Worm (Caenorhabditis elegans) whole organism, L4 larva: ENCODE data around the gene orc-2.
A peak's percentile ranks its signal among the peaks of the same experiment; 100 is the strongest.

Experiments
- D1046.2 ChIP-seq: fragments of 200-800 bp; sonication (Bioruptor generic); IDR thresholded peaks from 2 replicates; pipeline ENCODE4 v1.3.6; 2022; ENCODE audit warnings: missing genetic modification characterization, missing compliant biosample characterization
- F26F4.8 ChIP-seq: fragments of 200-800 bp; sonication (Bioruptor generic); conservative IDR thresholded peaks from 2 replicates; pipeline ENCODE4 v1.3.6; 2022; ENCODE audit warnings: missing genetic modification characterization, missing compliant biosample characterization
- F44E2.7 ChIP-seq: fragments of 200-800 bp; sonication (Bioruptor generic); IDR thresholded peaks from 2 replicates; pipeline ENCODE4 v2.1.2; 2022; ENCODE audit warnings: missing genetic modification characterization, missing compliant biosample characterization
- R02D3.7 ChIP-seq: fragments of 150-350 bp; sonication (generic microtip); optimal IDR thresholded peaks from 3 replicates; lab custom pipeline; 2014; ENCODE audit warnings: missing biosample characterization, missing genetic modification characterization
- Y5F2A.4 ChIP-seq: fragments of 200-800 bp; sonication (Bioruptor generic); optimal IDR thresholded peaks from 2 replicates; lab custom pipeline; 2018; ENCODE audit warnings: mild to moderate bottlenecking, missing genetic modification characterization, missing compliant biosample characterization
- ZK337.2 ChIP-seq: fragments of 200-800 bp; sonication (Bioruptor generic); IDR thresholded peaks from 2 replicates; pipeline ENCODE4 v1.3.6; 2022; ENCODE audit warnings: missing genetic modification reagents, missing genetic modification characterization, missing compliant biosample characterization
- aly-2 ChIP-seq: sonication (generic microtip); optimal IDR thresholded peaks from 2 replicates; lab custom pipeline; 2018; ENCODE audit warnings: missing biosample characterization, missing genetic modification characterization
- arid-1 ChIP-seq: fragments of 200-800 bp; sonication (Bioruptor generic); conservative IDR thresholded peaks from 2 replicates; pipeline ENCODE4 v1.3.6; 2022; ENCODE audit warnings: missing genetic modification reagents, missing genetic modification characterization, missing compliant biosample characterization
- ceh-62 ChIP-seq: sonication (generic microtip); optimal IDR thresholded peaks from 2 replicates; lab custom pipeline; 2017; ENCODE audit warnings: missing biosample characterization, missing genetic modification characterization
- ceh-82 ChIP-seq: sonication (generic microtip); optimal IDR thresholded peaks from 2 replicates; lab custom pipeline; 2017; ENCODE audit warnings: missing biosample characterization, missing genetic modification characterization
- cey-2 ChIP-seq: sonication (generic microtip); optimal IDR thresholded peaks from 3 replicates; lab custom pipeline; 2017; ENCODE audit warnings: missing genetic modification characterization, mild to moderate bottlenecking, missing compliant biosample characterization, antibody characterized with exemption, borderline replicate concordance; ENCODE audit not compliant: insufficient read depth
- ctbp-1 ChIP-seq: fragments of 200-800 bp; sonication (Bioruptor generic); IDR thresholded peaks from 2 replicates; pipeline ENCODE4 v1.3.6; 2022; ENCODE audit warnings: missing genetic modification reagents, missing genetic modification characterization, missing compliant biosample characterization
- daf-12 ChIP-seq: fragments of 150-350 bp; optimal IDR thresholded peaks from 2 replicates; lab custom pipeline; 2014; ENCODE audit warnings: missing biosample characterization, missing genetic modification reagents, missing genetic modification characterization
- daf-8 ChIP-seq: fragments of 200-800 bp; sonication (Bioruptor generic); IDR thresholded peaks from 2 replicates; pipeline ENCODE4 v1.3.6; 2022; ENCODE audit warnings: missing genetic modification characterization, missing compliant biosample characterization
- dmd-8 ChIP-seq: fragments of 200-800 bp; sonication (Bioruptor generic); IDR thresholded peaks from 2 replicates; pipeline ENCODE4 v1.3.6; 2022; ENCODE audit warnings: missing genetic modification characterization, missing compliant biosample characterization
- dmd-9 ChIP-seq: fragments of 200-800 bp; sonication (Bioruptor generic); IDR thresholded peaks from 2 replicates; pipeline ENCODE4 v1.3.6; 2022; ENCODE audit warnings: missing genetic modification reagents, missing genetic modification characterization, missing compliant biosample characterization
- dpl-1 ChIP-seq: fragments of 150-350 bp; optimal IDR thresholded peaks from 2 replicates; lab custom pipeline; 2014; ENCODE audit warnings: missing biosample characterization, missing genetic modification reagents, missing genetic modification characterization
- egl-43 ChIP-seq: fragments of 200-800 bp; sonication (Bioruptor generic); IDR thresholded peaks from 2 replicates; pipeline ENCODE4 v1.3.6; 2022; ENCODE audit warnings: missing genetic modification reagents, missing genetic modification characterization, missing compliant biosample characterization
- fkh-10 ChIP-seq: fragments of 150-350 bp; optimal IDR thresholded peaks from 2 replicates; lab custom pipeline; 2014; ENCODE audit warnings: missing biosample characterization, missing genetic modification reagents, missing genetic modification characterization
- fos-1 ChIP-seq: fragments of 150-350 bp; optimal IDR thresholded peaks from 2 replicates; lab custom pipeline; 2014; ENCODE audit warnings: missing biosample characterization, missing genetic modification characterization
- hlh-11 ChIP-seq: fragments of 200-800 bp; sonication (Bioruptor generic); optimal IDR thresholded peaks from 2 replicates; lab custom pipeline; 2018; ENCODE audit warnings: mild to moderate bottlenecking, missing genetic modification characterization, missing compliant biosample characterization
- hmg-1.1 ChIP-seq: fragments of 200-800 bp; sonication (Bioruptor generic); IDR thresholded peaks from 2 replicates; pipeline ENCODE4 v1.3.6; 2022; ENCODE audit warnings: missing genetic modification reagents, missing genetic modification characterization, missing compliant biosample characterization
- lim-7 ChIP-seq: fragments of 200-800 bp; sonication (Bioruptor generic); IDR thresholded peaks from 2 replicates; pipeline ENCODE4 v1.3.6; 2022; ENCODE audit warnings: missing genetic modification characterization, missing compliant biosample characterization
- lin-1 ChIP-seq: fragments of 200-800 bp; sonication (Bioruptor generic); IDR thresholded peaks from 2 replicates; pipeline ENCODE4 v1.3.6; 2022; ENCODE audit warnings: missing genetic modification reagents, missing genetic modification characterization, missing compliant biosample characterization
- lin-15B ChIP-seq: fragments of 150-350 bp; sonication (generic microtip); optimal IDR thresholded peaks from 3 replicates; lab custom pipeline; 2014; ENCODE audit warnings: missing biosample characterization, missing genetic modification characterization
- lin-29 ChIP-seq: fragments of 200-800 bp; sonication (Bioruptor generic); IDR thresholded peaks from 2 replicates; pipeline ENCODE4 v1.3.6; 2022; ENCODE audit warnings: missing genetic modification reagents, missing genetic modification characterization, missing compliant biosample characterization
- lir-3 ChIP-seq: sonication (generic microtip); optimal IDR thresholded peaks from 2 replicates; lab custom pipeline; 2016; ENCODE audit warnings: mild to moderate bottlenecking, missing genetic modification characterization, missing compliant biosample characterization
- lsy-2 ChIP-seq, 2 experiments: fragments of 150-350 bp in 1 of 2; sonication (generic microtip) in 1 of 2; optimal IDR thresholded peaks; 2 replicates each; lab custom pipeline; 2014 to 2017; ENCODE audit warnings: missing biosample characterization in 2 of 2, missing genetic modification characterization in 2 of 2
- mdl-1 ChIP-seq, 2 experiments: fragments of 150-350 bp in 1 of 2; sonication (generic microtip) in 1 of 2; optimal IDR thresholded peaks; 2 replicates each; lab custom pipeline; 2014 to 2017; ENCODE audit warnings: missing biosample characterization in 2 of 2, missing genetic modification characterization in 2 of 2
- mep-1 ChIP-seq: fragments of 150-350 bp; sonication (generic microtip); optimal IDR thresholded peaks from 3 replicates; lab custom pipeline; 2014; ENCODE audit warnings: missing biosample characterization, missing genetic modification characterization
- mes-2 ChIP-seq: sonication (generic microtip); optimal IDR thresholded peaks from 2 replicates; lab custom pipeline; 2016; ENCODE audit warnings: missing genotype, mild to moderate bottlenecking, missing genetic modification characterization, missing compliant biosample characterization; ENCODE audit not compliant: poor library complexity, severe bottlenecking
- mxl-2 ChIP-seq: fragments of 200-800 bp; sonication (Bioruptor generic); conservative IDR thresholded peaks from 2 replicates; pipeline ENCODE4 v1.3.6; 2022; ENCODE audit warnings: missing genetic modification reagents, missing genetic modification characterization, missing compliant biosample characterization
- mxl-3 ChIP-seq: fragments of 200-800 bp; sonication (Bioruptor generic); optimal IDR thresholded peaks from 2 replicates; lab custom pipeline; 2018; ENCODE audit warnings: mild to moderate bottlenecking, missing genetic modification characterization, missing compliant biosample characterization
- nhr-10 ChIP-seq: fragments of 150-350 bp; optimal IDR thresholded peaks from 2 replicates; lab custom pipeline; 2014; ENCODE audit warnings: missing biosample characterization, missing genetic modification characterization
- nhr-102 ChIP-seq: sonication (generic microtip); optimal IDR thresholded peaks from 2 replicates; lab custom pipeline; 2016; ENCODE audit warnings: mild to moderate bottlenecking, missing genetic modification characterization, moderate library complexity, missing compliant biosample characterization
- nhr-41 ChIP-seq: fragments of 200-800 bp; sonication (Bioruptor generic); IDR thresholded peaks from 2 replicates; pipeline ENCODE4 v1.3.6; 2022; ENCODE audit warnings: missing genetic modification reagents, missing genetic modification characterization, missing compliant biosample characterization
- nhr-48 ChIP-seq: sonication (generic microtip); optimal IDR thresholded peaks from 2 replicates; lab custom pipeline; 2016; ENCODE audit warnings: mild to moderate bottlenecking, missing genetic modification characterization, missing compliant biosample characterization
- rbr-2 ChIP-seq: sonication (generic microtip); optimal IDR thresholded peaks from 2 replicates; lab custom pipeline; 2016; ENCODE audit warnings: missing genotype, missing genetic modification characterization, missing compliant biosample characterization
- saeg-2 ChIP-seq: fragments of 200-800 bp; sonication (Bioruptor generic); IDR thresholded peaks from 2 replicates; pipeline ENCODE4 v1.3.6; 2022; ENCODE audit warnings: missing genetic modification reagents, missing genetic modification characterization, missing compliant biosample characterization
- set-16 ChIP-seq: fragments of 200-800 bp; sonication (Bioruptor generic); IDR thresholded peaks from 2 replicates; pipeline ENCODE4 v1.3.6; 2022; ENCODE audit warnings: missing genetic modification reagents, missing genetic modification characterization, missing compliant biosample characterization
- skn-1 ChIP-seq: fragments of 150-350 bp; optimal IDR thresholded peaks from 2 replicates; lab custom pipeline; 2014; ENCODE audit warnings: missing biosample characterization, missing genetic modification characterization
- snpc-4 ChIP-seq: fragments of 150-350 bp; optimal IDR thresholded peaks from 2 replicates; lab custom pipeline; 2014; ENCODE audit warnings: missing biosample characterization, missing genetic modification characterization
- spr-1 ChIP-seq: sonication (generic microtip); optimal IDR thresholded peaks from 2 replicates; lab custom pipeline; 2016; ENCODE audit warnings: mild to moderate bottlenecking, missing genetic modification characterization, missing compliant biosample characterization
- spr-3 ChIP-seq: fragments of 200-800 bp; sonication (Bioruptor generic); optimal IDR thresholded peaks from 2 replicates; lab custom pipeline; 2018; ENCODE audit warnings: mild to moderate bottlenecking, missing genetic modification characterization, missing compliant biosample characterization
- tra-1 ChIP-seq: fragments of 200-800 bp; sonication (Bioruptor generic); IDR thresholded peaks from 2 replicates; pipeline ENCODE4 v1.3.6; 2022; ENCODE audit warnings: missing genetic modification reagents, missing genetic modification characterization, missing compliant biosample characterization
- unc-130 ChIP-seq: sonication (generic microtip); optimal IDR thresholded peaks from 2 replicates; lab custom pipeline; 2016; ENCODE audit warnings: missing genetic modification reagents, missing genetic modification characterization, missing compliant biosample characterization
- unc-39 ChIP-seq: sonication (generic microtip); optimal IDR thresholded peaks from 2 replicates; lab custom pipeline; 2017; ENCODE audit warnings: missing biosample characterization, missing genetic modification characterization
- unc-62 ChIP-seq, 3 experiments: fragments of 150-350 bp in 1 of 3; sonication (generic microtip); optimal IDR thresholded peaks in 2 of 3; peaks in 1 of 3; 1 replicate in 1 of 3; 2 replicates in 2 of 3; lab custom pipeline; 2014 to 2017; ENCODE audit warnings: missing biosample characterization in 3 of 3, missing genetic modification characterization in 3 of 3, missing genetic modification reagents in 3 of 3, missing genotype in 1 of 3
- zfp-2 ChIP-seq: sonication (generic microtip); optimal IDR thresholded peaks from 2 replicates; lab custom pipeline; 2016; ENCODE audit warnings: mild to moderate bottlenecking, missing genetic modification characterization, missing compliant biosample characterization
- zip-11 ChIP-seq: fragments of 200-800 bp; sonication (Bioruptor generic); IDR thresholded peaks from 2 replicates; pipeline ENCODE4 v1.3.6; 2022; ENCODE audit warnings: missing genetic modification characterization, missing compliant biosample characterization
- zip-2 ChIP-seq: fragments of 150-350 bp; optimal IDR thresholded peaks from 2 replicates; lab custom pipeline; 2014; ENCODE audit warnings: missing biosample characterization, missing genetic modification characterization

The orc-2 gene

DNA sequence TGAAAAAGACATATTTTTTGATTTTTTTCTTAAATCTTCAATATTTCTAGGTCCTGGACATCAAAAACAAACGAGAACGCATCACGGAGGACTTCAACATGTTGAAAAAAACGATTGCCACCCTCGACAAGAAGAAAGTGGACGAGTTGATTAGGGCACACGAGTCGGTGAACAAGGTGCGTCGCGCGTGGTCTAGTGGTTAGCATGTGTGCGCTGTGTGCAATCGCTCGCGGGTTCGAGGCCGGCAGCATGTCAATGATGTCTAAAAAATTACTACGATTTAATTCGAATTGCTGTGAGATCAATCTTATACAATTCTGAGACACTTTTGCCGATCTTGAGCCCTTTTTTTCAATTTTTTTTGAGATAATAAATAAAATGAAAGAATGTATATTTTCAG, 33.7 kb upstream of the orc-2 start (continued):
- TF ChIP-seq lin-1 (peak; percentile 91), set-16 (GFP tag; lab: Robert Waterston, UW) (peak; percentile 45; the same call in 1 of the 2 replicates), aly-2 (tag; lab: Kevin White, UChicago) (peak; percentile 23), ceh-62 (tag; lab: Kevin White, UChicago) (no peak), mxl-3 (GFP tag; lab: Kevin White, UChicago) (peak; percentile 61), zip-2 (tag; lab: Kevin White, UChicago) (peak; percentile 42), unc-62 (GFP tag; optimal IDR thresholded peaks at IDR 0.05 in 1 of 2; lab: Kevin White, UChicago) (peak in 1 of 2 experiments; percentile 97), unc-62 (tag; optimal IDR thresholded peaks at IDR 0.05; lab: Kevin White, UChicago) (no peak), unc-39 (tag; lab: Kevin White, UChicago) (no peak), lin-29 (GFP tag; lab: Robert Waterston, UW) (peak; percentile 64; the same call in 1 of the 2 replicates), dpl-1 (GFP tag; lab: Kevin White, UChicago) (peak; percentile 63), lin-15B (no peak), zfp-2 (tag; lab: Kevin White, UChicago) (peak; percentile 37), R02D3.7 (tag; lab: Kevin White, UChicago) (peak; percentile 18), dmd-9 (peak; percentile 79; the same call in 1 of the 2 replicates), mes-2 (tag; lab: Kevin White, UChicago) (peak; percentile 91), spr-3 (GFP tag; lab: Kevin White, UChicago) (peak; percentile 77), hmg-1.1 (GFP tag; lab: Robert Waterston, UW) (peak; percentile 94), nhr-102 (peak; percentile 84), saeg-2 (GFP tag; lab: Robert Waterston, UW) (peak; percentile 30; the same call in 1 of the 2 replicates), skn-1 (no peak), ctbp-1 (peak; percentile 88), daf-12 (no peak), mxl-2 (GFP tag; lab: Robert Waterston, UW) (peak; percentile 36; the same call in 1 of the 2 replicates), egl-43 (peak; percentile 94), lsy-2 (tag; optimal IDR thresholded peaks at IDR 0.05; lab: Kevin White, UChicago) (peak; percentile 35 to 85), lim-7 (peak; percentile 89), lir-3 (peak; percentile 59), mep-1 (tag; lab: Kevin White, UChicago) (peak; percentile 93), nhr-48 (tag; lab: Kevin White, UChicago) (peak; percentile 55), F26F4.8 (peak; percentile 96), dmd-8 (GFP tag; lab: Robert Waterston, UW) (peak; percentile 96), arid-1 (peak; percentile 95), nhr-41 (peak; percentile 37; the same call in 1 of the 2 replicates), unc-130 (GFP tag; lab: Kevin White, UChicago) (peak; percentile 64), ZK337.2 (GFP tag; lab: Robert Waterston, UW) (peak; percentile 82; the same call in 1 of the 2 replicates), ceh-82 (tag; lab: Kevin White, UChicago) (no peak), Y5F2A.4 (GFP tag; lab: Kevin White, UChicago) (peak; percentile 57), daf-8 (GFP tag; lab: Robert Waterston, UW) (no peak), spr-1 (tag; lab: Kevin White, UChicago) (peak; percentile 71), fos-1 (tag; lab: Kevin White, UChicago) (no peak), mdl-1 (tag; optimal IDR thresholded peaks at IDR 0.05; lab: Kevin White, UChicago) (peak; percentile 30 to 71), snpc-4 (tag; lab: Kevin White, UChicago) (no peak), tra-1 (peak; percentile 79), cey-2 (tag; lab: Kevin White, UChicago) (no peak), F44E2.7 (GFP tag; lab: Robert Waterston, UW) (peak; percentile 79; the same call in 1 of the 2 replicates), zip-11 (GFP tag; lab: Robert Waterston, UW) (0 out of 2 replicates have a peak, but pooled peaks have one; percentile 50), fkh-10 (GFP tag; lab: Kevin White, UChicago) (peak; percentile 41), nhr-10 (tag; lab: Kevin White, UChicago) (peak; percentile 16), hlh-11 (tag; lab: Kevin White, UChicago) (peak; percentile 72), rbr-2 (peak; percentile 85), D1046.2 (GFP tag; lab: Robert Waterston, UW) (peak; percentile 92)
